Worm (Caenorhabditis elegans) whole organism, mixed stage, embryonic: ENCODE results near the gene T24G10.2.

Experiments used
- ces-1 ChIP-seq: fragments of 150-350 bp; optimal IDR thresholded peaks from 2 replicates; lab custom pipeline; 2014; ENCODE audit warnings: missing biosample characterization, missing genetic modification reagents, missing genetic modification characterization
- elt-3 ChIP-seq: fragments of 150-350 bp; optimal IDR thresholded peaks from 2 replicates; lab custom pipeline; 2014; ENCODE audit warnings: missing biosample characterization, missing genetic modification characterization
- flh-1 ChIP-seq: fragments of 200-800 bp; sonication (Bioruptor generic); optimal IDR thresholded peaks from 2 replicates; lab custom pipeline; 2018; ENCODE audit warnings: mild to moderate bottlenecking, missing genetic modification characterization, moderate library complexity, missing compliant biosample characterization
- lsy-2 ChIP-seq: fragments of 150-350 bp; optimal IDR thresholded peaks from 2 replicates; lab custom pipeline; 2014; ENCODE audit warnings: missing biosample characterization, missing genetic modification characterization
- mab-5 ChIP-seq: fragments of 150-350 bp; optimal IDR thresholded peaks from 2 replicates; lab custom pipeline; 2014; ENCODE audit warnings: missing biosample characterization, missing genetic modification characterization
- nhr-12 ChIP-seq: fragments of 150-350 bp; optimal IDR thresholded peaks from 2 replicates; lab custom pipeline; 2014; ENCODE audit warnings: missing biosample characterization, missing genetic modification characterization
- nhr-237 ChIP-seq: fragments of 150-350 bp; optimal IDR thresholded peaks from 2 replicates; lab custom pipeline; 2014; ENCODE audit warnings: missing biosample characterization, missing genetic modification characterization
- pha-4 ChIP-seq: fragments of 150-350 bp; optimal IDR thresholded peaks from 2 replicates; lab custom pipeline; 2018; ENCODE audit warnings: missing biosample characterization, missing genetic modification reagents, missing genetic modification characterization
- snpc-4 ChIP-seq: fragments of 150-350 bp; optimal IDR thresholded peaks from 2 replicates; lab custom pipeline; 2014; ENCODE audit warnings: missing biosample characterization, missing genetic modification characterization
- unc-120 ChIP-seq: sonication (generic microtip); optimal IDR thresholded peaks from 2 replicates; lab custom pipeline; 2017; ENCODE audit warnings: missing genetic modification characterization, missing compliant biosample characterization; ENCODE audit not compliant: poor library complexity, severe bottlenecking
- unc-39 ChIP-seq: fragments of 150-350 bp; optimal IDR thresholded peaks from 2 replicates; lab custom pipeline; 2014; ENCODE audit warnings: missing biosample characterization, missing genetic modification characterization
- unc-62 ChIP-seq: fragments of 150-350 bp; optimal IDR thresholded peaks from 2 replicates; lab custom pipeline; 2014; ENCODE audit warnings: missing biosample characterization, missing genetic modification reagents, missing genetic modification characterization
- ztf-11 ChIP-seq: fragments of 150-350 bp; optimal IDR thresholded peaks from 2 replicates; lab custom pipeline; 2014; ENCODE audit warnings: missing biosample characterization, missing genetic modification characterization

DNA sequence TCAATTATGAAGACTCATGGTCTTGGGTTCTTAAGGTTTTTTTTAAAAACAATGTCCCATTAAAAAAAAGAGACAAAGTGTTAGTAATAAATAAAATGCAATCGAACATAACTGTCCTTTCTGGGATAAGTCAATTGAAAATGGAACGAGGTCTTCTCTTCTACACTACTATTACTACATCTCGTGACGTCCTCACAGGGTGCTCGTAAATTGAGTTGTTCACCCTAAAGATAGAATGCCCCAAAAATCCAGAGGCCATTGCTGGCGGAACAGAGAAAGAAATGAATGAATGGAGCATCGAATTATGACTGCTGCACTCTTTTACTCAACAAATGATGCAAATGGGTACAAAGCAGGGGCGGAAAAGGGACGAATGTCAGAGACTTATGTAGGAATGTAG lies 40.1 kb downstream of the T24G10.2 start:
- TF ChIP-seq unc-62 = no peak
- no peak for TF ChIP-seq pha-4 (tag; lab: Kevin White, UChicago)
- no peak for TF ChIP-seq lsy-2
- no peak for TF ChIP-seq ztf-11 (tag; lab: Kevin White, UChicago)
- TF ChIP-seq unc-120 (tag; lab: Kevin White, UChicago) = no peak
- no peak for TF ChIP-seq snpc-4 (tag; lab: Kevin White, UChicago)
- no peak for TF ChIP-seq unc-39 (tag; lab: Kevin White, UChicago)
- no peak for TF ChIP-seq nhr-12
- no peak for TF ChIP-seq mab-5 (tag; lab: Kevin White, UChicago)
- peak; percentile 90 for TF ChIP-seq ces-1
- no peak for TF ChIP-seq elt-3 (tag; lab: Kevin White, UChicago)
- no peak for TF ChIP-seq nhr-237 (tag; lab: Kevin White, UChicago)
- TF ChIP-seq flh-1 (GFP tag; lab: Kevin White, UChicago) = no peak
